Fruit fly (Drosophila melanogaster) whole organism, embryonic: ENCODE measurements around the gene Tmep.

Source experiments
- Adf1 ChIP-seq: fragments of 200-800 bp; sonication (Bioruptor generic); IDR thresholded peaks from 2 replicates; pipeline ENCODE4 v1.3.6; 2022; ENCODE audit warnings: missing biosample characterization, missing genetic modification characterization
- C15 ChIP-seq: fragments of 200-800 bp; sonication (Bioruptor generic); IDR thresholded peaks from 3 replicates; pipeline ENCODE4 v1.3.6; 2022; ENCODE audit warnings: missing biosample characterization, missing genetic modification characterization
- CG10267 ChIP-seq: fragments of 200-800 bp; sonication (Bioruptor generic); optimal IDR thresholded peaks from 2 replicates; lab custom pipeline; 2018; ENCODE audit warnings: missing biosample characterization, mild to moderate bottlenecking, missing genetic modification characterization, moderate library complexity
- CG12769 ChIP-seq: fragments of 200-800 bp; sonication (Bioruptor generic); optimal IDR thresholded peaks from 2 replicates; lab custom pipeline; 2019; ENCODE audit warnings: missing biosample characterization, mild to moderate bottlenecking, missing genetic modification characterization, moderate library complexity
- CG15514 ChIP-seq: fragments of 200-800 bp; sonication (Bioruptor generic); optimal IDR thresholded peaks from 3 replicates; lab custom pipeline; 2017; ENCODE audit warnings: missing biosample characterization, missing genetic modification characterization, mild to moderate bottlenecking, moderate library complexity, missing genetic modification reagents
- CG17328 ChIP-seq: fragments of 200-800 bp; sonication (Bioruptor generic); IDR thresholded peaks from 2 replicates; pipeline ENCODE4 v1.3.6; 2022; ENCODE audit warnings: missing biosample characterization, missing genetic modification characterization
- CG17385 ChIP-seq: fragments of 200-800 bp; sonication (Bioruptor generic); optimal IDR thresholded peaks from 3 replicates; lab custom pipeline; 2018; ENCODE audit warnings: missing biosample characterization, mild to moderate bottlenecking, missing genetic modification characterization
- CG17568 ChIP-seq: fragments of 200-800 bp; sonication (Bioruptor generic); optimal IDR thresholded peaks from 2 replicates; lab custom pipeline; 2018; ENCODE audit warnings: missing biosample characterization, mild to moderate bottlenecking, missing genetic modification characterization, moderate library complexity
- CG31388 ChIP-seq: fragments of 200-800 bp; sonication (Bioruptor generic); optimal IDR thresholded peaks from 2 replicates; lab custom pipeline; 2016; ENCODE audit warnings: missing biosample characterization, missing genetic modification characterization
- CG32767 ChIP-seq: fragments of 200-800 bp; sonication (Bioruptor generic); IDR thresholded peaks from 2 replicates; pipeline ENCODE4 v1.3.6; 2022; ENCODE audit warnings: missing biosample characterization, missing genetic modification characterization
- CG6272 ChIP-seq: fragments of 200-800 bp; sonication (Bioruptor generic); IDR thresholded peaks from 2 replicates; pipeline ENCODE4 v1.3.6; 2022; ENCODE audit warnings: missing biosample characterization, missing genetic modification characterization
- CG7745 ChIP-seq: fragments of 200-800 bp; sonication (Bioruptor generic); optimal IDR thresholded peaks from 2 replicates; lab custom pipeline; 2018; ENCODE audit warnings: missing biosample characterization, mild to moderate bottlenecking, missing genetic modification characterization, moderate library complexity
- CG9797 ChIP-seq: fragments of 200-800 bp; sonication (Bioruptor generic); optimal IDR thresholded peaks from 3 replicates; lab custom pipeline; 2018; ENCODE audit warnings: missing biosample characterization, mild to moderate bottlenecking, missing genetic modification characterization
- CG9876 ChIP-seq: fragments of 200-800 bp; sonication (Bioruptor generic); optimal IDR thresholded peaks from 2 replicates; lab custom pipeline; 2016; ENCODE audit warnings: missing biosample characterization, missing genetic modification characterization
- Deaf1 ChIP-seq: fragments of 200-800 bp; optimal IDR thresholded peaks from 3 replicates; lab custom pipeline; 2019; ENCODE audit warnings: missing biosample characterization, mild to moderate bottlenecking, missing genetic modification characterization, moderate library complexity
- Elba2 ChIP-seq: fragments of 200-800 bp; sonication (Bioruptor generic); optimal IDR thresholded peaks from 3 replicates; lab custom pipeline; 2016; ENCODE audit warnings: missing biosample characterization, missing genetic modification characterization
- Ets65A ChIP-seq: fragments of 200-800 bp; sonication (Bioruptor generic); peaks from one replicate; lab custom pipeline; 2016; ENCODE audit warnings: missing biosample characterization, missing genetic modification characterization
- Fer1 ChIP-seq: fragments of 200-800 bp; sonication (Bioruptor generic); optimal IDR thresholded peaks from 2 replicates; lab custom pipeline; 2017; ENCODE audit warnings: missing biosample characterization, mild to moderate bottlenecking, missing genetic modification characterization
- H2.0 ChIP-seq: fragments of 200-800 bp; sonication (Bioruptor generic); IDR thresholded peaks from 2 replicates; pipeline ENCODE4 v1.3.6; 2022; ENCODE audit warnings: missing biosample characterization, missing genetic modification characterization
- Lpt ChIP-seq: fragments of >200 bp; optimal IDR thresholded peaks from 2 replicates; lab custom pipeline; 2018; ENCODE audit warnings: missing biosample characterization, missing genetic modification characterization
- MBD-R2 ChIP-seq: fragments of 200-800 bp; sonication (Bioruptor generic); IDR thresholded peaks from 2 replicates; pipeline ENCODE4 v1.3.6; 2022; ENCODE audit warnings: missing biosample characterization, missing genetic modification characterization
- Oaz ChIP-seq: fragments of 200-800 bp; sonication (Bioruptor generic); IDR thresholded peaks from 2 replicates; pipeline ENCODE4 v1.3.6; 2022; ENCODE audit warnings: missing biosample characterization, missing genetic modification characterization
- Pdp1 ChIP-seq, 2 experiments: fragments of 200-800 bp; sonication (Bioruptor generic); optimal IDR thresholded peaks; 3 replicates each; lab custom pipeline; 2016; ENCODE audit warnings: missing biosample characterization in 2 of 2, missing genetic modification characterization in 2 of 2, mild to moderate bottlenecking in 1 of 2, moderate library complexity in 1 of 2
- Ptx1 ChIP-seq: fragments of 200-800 bp; sonication (Bioruptor generic); IDR thresholded peaks from 2 replicates; pipeline ENCODE4 v1.3.6; 2022; ENCODE audit warnings: missing biosample characterization, missing genetic modification characterization
- Ssrp ChIP-seq: fragments of 200-800 bp; sonication (Bioruptor generic); optimal IDR thresholded peaks from 2 replicates; lab custom pipeline; 2018; ENCODE audit warnings: missing biosample characterization, mild to moderate bottlenecking, missing genetic modification characterization, moderate library complexity
- Vsx1 ChIP-seq: fragments of 200-800 bp; sonication (Bioruptor generic); optimal IDR thresholded peaks from 2 replicates; lab custom pipeline; 2017; ENCODE audit warnings: missing biosample characterization, mild to moderate bottlenecking, missing genetic modification characterization, missing genetic modification reagents
- al ChIP-seq: fragments of 200-800 bp; sonication (Bioruptor generic); IDR thresholded peaks from 2 replicates; pipeline ENCODE4 v1.3.6; 2022; ENCODE audit warnings: missing biosample characterization, missing genetic modification characterization
- ara ChIP-seq: fragments of 200-800 bp; sonication (Bioruptor generic); IDR thresholded peaks from 2 replicates; pipeline ENCODE4 v1.3.6; 2022; ENCODE audit warnings: missing biosample characterization, missing genetic modification characterization
- chinmo ChIP-seq: fragments of 200-800 bp; sonication (Bioruptor generic); IDR thresholded peaks from 4 replicates; pipeline ENCODE4 v1.3.6; 2022; ENCODE audit warnings: missing biosample characterization, missing genetic modification characterization; ENCODE audit not compliant: partially characterized antibody
- ci ChIP-seq: fragments of 200-800 bp; sonication (Bioruptor generic); IDR thresholded peaks from 3 replicates; pipeline ENCODE4 v1.3.6; 2022; ENCODE audit warnings: missing biosample characterization, missing genetic modification characterization
- crol ChIP-seq: fragments of 200-800 bp; sonication (Bioruptor generic); IDR thresholded peaks from 2 replicates; pipeline ENCODE4 v1.3.6; 2022; ENCODE audit warnings: missing biosample characterization, missing genetic modification characterization
- crp ChIP-seq, 2 experiments: fragments of 200-800 bp; sonication (Bioruptor generic); optimal IDR thresholded peaks; 2 replicates in 1 of 2; 3 replicates in 1 of 2; lab custom pipeline; 2017; ENCODE audit warnings: missing biosample characterization in 2 of 2, missing genetic modification characterization in 2 of 2, mild to moderate bottlenecking in 1 of 2, moderate library complexity in 1 of 2
- dm ChIP-seq: fragments of 200-800 bp; sonication (Bioruptor generic); optimal IDR thresholded peaks from 3 replicates; lab custom pipeline; 2016; ENCODE audit warnings: missing biosample characterization, missing genetic modification characterization
- dysf ChIP-seq: fragments of 200-800 bp; sonication (Bioruptor generic); IDR thresholded peaks from 3 replicates; pipeline ENCODE4 v1.3.6; 2022; ENCODE audit warnings: missing biosample characterization, missing genetic modification characterization
- exex ChIP-seq: fragments of 200-800 bp; sonication (Bioruptor generic); optimal IDR thresholded peaks from 4 replicates; lab custom pipeline; 2018; ENCODE audit warnings: missing biosample characterization, mild to moderate bottlenecking, missing genetic modification characterization, moderate library complexity
- hth ChIP-seq: fragments of >200 bp; optimal IDR thresholded peaks from 2 replicates; lab custom pipeline; 2017; ENCODE audit warnings: inconsistent platforms
- kah ChIP-seq: fragments of 200-800 bp; sonication (Bioruptor generic); optimal IDR thresholded peaks from 2 replicates; lab custom pipeline; 2018; ENCODE audit warnings: missing biosample characterization, mild to moderate bottlenecking, missing genetic modification characterization
- kay ChIP-seq: fragments of 200-800 bp; sonication (Bioruptor generic); optimal IDR thresholded peaks from 2 replicates; lab custom pipeline; 2016; ENCODE audit warnings: missing biosample characterization, missing genetic modification characterization
- kni ChIP-seq: fragments of 200-800 bp; sonication (Bioruptor generic); optimal IDR thresholded peaks from 3 replicates; lab custom pipeline; 2017; ENCODE audit warnings: mild to moderate bottlenecking, missing biosample characterization, missing genetic modification reagents, missing genetic modification characterization
- knrl ChIP-seq: fragments of 200-800 bp; sonication (Bioruptor generic); IDR thresholded peaks from 3 replicates; pipeline ENCODE4 v1.3.6; 2022; ENCODE audit warnings: missing biosample characterization, missing genetic modification characterization; ENCODE audit not compliant: partially characterized antibody
- onecut ChIP-seq: fragments of 200-800 bp; sonication (Bioruptor generic); IDR thresholded peaks from 2 replicates; pipeline ENCODE4 v1.3.6; 2022; ENCODE audit warnings: missing biosample characterization, missing genetic modification characterization
- psq ChIP-seq: fragments of 200-800 bp; sonication (Bioruptor generic); optimal IDR thresholded peaks from 2 replicates; lab custom pipeline; 2017; ENCODE audit warnings: missing biosample characterization, missing genetic modification characterization
- ro ChIP-seq: fragments of 200-800 bp; sonication (Bioruptor generic); IDR thresholded peaks from 2 replicates; pipeline ENCODE4 v1.3.6; 2022; ENCODE audit warnings: missing biosample characterization, missing genetic modification characterization
- scrt ChIP-seq: fragments of 200-800 bp; sonication (Bioruptor generic); optimal IDR thresholded peaks from 2 replicates; lab custom pipeline; 2018; ENCODE audit warnings: missing biosample characterization, mild to moderate bottlenecking, missing genetic modification characterization, moderate library complexity
- sd ChIP-seq: fragments of 200-800 bp; sonication (Bioruptor generic); optimal IDR thresholded peaks from 3 replicates; lab custom pipeline; 2018; ENCODE audit warnings: missing biosample characterization, mild to moderate bottlenecking, missing genetic modification characterization, moderate library complexity
- sima ChIP-seq: fragments of 200-800 bp; sonication (Bioruptor generic); optimal IDR thresholded peaks from 2 replicates; lab custom pipeline; 2016; ENCODE audit warnings: missing biosample characterization, missing genetic modification characterization
- so ChIP-seq: fragments of 200-800 bp; sonication (Bioruptor generic); IDR thresholded peaks from 3 replicates; pipeline ENCODE4 v1.3.6; 2022; ENCODE audit warnings: missing biosample characterization, missing genetic modification characterization
- unc-4 ChIP-seq: fragments of 200-800 bp; sonication (Bioruptor generic); IDR thresholded peaks from 2 replicates; pipeline ENCODE4 v1.3.6; 2022; ENCODE audit warnings: missing biosample characterization, missing genetic modification characterization; ENCODE audit not compliant: partially characterized antibody
- z ChIP-seq: fragments of 200-800 bp; sonication (Bioruptor generic); IDR thresholded peaks from 3 replicates; pipeline ENCODE4 v1.3.6; 2022; ENCODE audit warnings: missing biosample characterization, missing genetic modification characterization

Tmep gene

DNA sequence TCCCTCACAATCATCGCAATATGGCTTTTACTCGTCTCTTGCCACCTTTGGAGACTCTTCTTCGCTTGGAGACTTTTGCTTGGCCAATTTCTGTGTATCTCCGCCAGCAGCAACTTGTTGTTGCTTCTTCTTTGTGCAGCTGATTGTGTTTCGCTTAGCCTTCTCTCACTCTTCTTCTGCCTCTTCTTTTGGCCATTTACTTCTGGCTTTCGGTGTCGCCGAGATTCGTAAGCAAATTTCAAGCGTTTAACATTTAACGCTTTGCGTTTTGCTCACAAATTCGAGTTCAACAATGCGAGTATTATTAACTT, 940 bp downstream of the Tmep start:
- peak; percentile 63 for TF ChIP-seq psq (GFP tag; lab: Kevin White, UChicago)
- no peak for TF ChIP-seq ci (GFP tag; lab: Robert Waterston, UW)
- TF ChIP-seq CG7745 (tag; lab: Kevin White, UChicago): no peak
- no peak for TF ChIP-seq Fer1 (GFP tag; lab: Kevin White, UChicago)
- no peak for TF ChIP-seq al
- no peak for TF ChIP-seq Adf1 (GFP tag; lab: Robert Waterston, UW)
- TF ChIP-seq crol (GFP tag; lab: Robert Waterston, UW): peak; percentile 30; the same call in 1 of the 2 replicates
- TF ChIP-seq Elba2: peak; percentile 7
- no peak for TF ChIP-seq unc-4
- TF ChIP-seq CG15514 (GFP tag; lab: Kevin White, UChicago): no peak
- TF ChIP-seq CG32767 (GFP tag; lab: Robert Waterston, UW): no peak
- no peak for TF ChIP-seq kay (GFP tag; lab: Kevin White, UChicago)
- peak; percentile 22 for TF ChIP-seq exex (tag; lab: Kevin White, UChicago)
- no peak for TF ChIP-seq kni (GFP tag; lab: Kevin White, UChicago)
- no peak for TF ChIP-seq H2.0
- no peak for TF ChIP-seq sima (GFP tag; lab: Kevin White, UChicago)
- TF ChIP-seq scrt: peak; percentile 81
- peak; percentile 18; the same call in 1 of the 2 replicates for TF ChIP-seq MBD-R2 (GFP tag; lab: Robert Waterston, UW)
- TF ChIP-seq ara (GFP tag; lab: Robert Waterston, UW): no peak
- TF ChIP-seq ro: no peak
- no peak for TF ChIP-seq dm (GFP tag; lab: Kevin White, UChicago)
- no peak for TF ChIP-seq CG17568 (GFP tag; lab: Kevin White, UChicago)
- TF ChIP-seq hth: no peak
- TF ChIP-seq CG31388 (GFP tag; lab: Kevin White, UChicago): no peak
- no peak for TF ChIP-seq Lpt (GFP tag; lab: Kevin White, UChicago)
- TF ChIP-seq Ptx1: no peak
- no peak for TF ChIP-seq Oaz (GFP tag; lab: Robert Waterston, UW)
- TF ChIP-seq C15 (GFP tag; lab: Robert Waterston, UW): no peak
- no peak for TF ChIP-seq knrl (GFP tag; lab: Robert Waterston, UW)
- TF ChIP-seq kah (GFP tag; lab: Kevin White, UChicago): peak; percentile 54
- no peak for TF ChIP-seq CG9797 (GFP tag; lab: Kevin White, UChicago)
- peak; percentile 81 for TF ChIP-seq CG17385 (GFP tag; lab: Kevin White, UChicago)
- no peak for TF ChIP-seq Ssrp (tag; lab: Kevin White, UChicago)
- TF ChIP-seq CG9876 (GFP tag; lab: Kevin White, UChicago): no peak
- no peak for TF ChIP-seq dysf
- no peak for TF ChIP-seq Deaf1
- no peak for TF ChIP-seq CG6272 (GFP tag; lab: Robert Waterston, UW)
- TF ChIP-seq chinmo (GFP tag; lab: Robert Waterston, UW): 0 out of 4 replicates have a peak, but pooled peaks have one; percentile 16
- TF ChIP-seq CG10267 (tag; lab: Kevin White, UChicago): no peak
- TF ChIP-seq crp (GFP tag; optimal IDR thresholded peaks at IDR 0.05; lab: Kevin White, UChicago): peak in 1 of 2 experiments; percentile 15

- TF ChIP-seq Vsx1: no peak
- TF ChIP-seq z (GFP tag; lab: Robert Waterston, UW): 0 out of 3 replicates have a peak, but pooled peaks have one; percentile 55
- 0 out of 4 replicates have a peak, but pooled peaks have one; percentile 43 for TF ChIP-seq chinmo (GFP tag; lab: Robert Waterston, UW)
- TF ChIP-seq onecut (GFP tag; lab: Robert Waterston, UW): peak; percentile 36
- TF ChIP-seq Pdp1 (GFP tag; optimal IDR thresholded peaks at IDR 0.05; lab: Kevin White, UChicago): peak in 1 of 2 experiments; percentile 13
- no peak for TF ChIP-seq CG17328 (GFP tag; lab: Robert Waterston, UW)
- TF ChIP-seq CG17385 (GFP tag; lab: Kevin White, UChicago): peak; percentile 6
- peak; percentile 68; the same call in 2 of the 3 replicates for TF ChIP-seq so (GFP tag; lab: Robert Waterston, UW)
- TF ChIP-seq crol (GFP tag; lab: Robert Waterston, UW): peak; percentile 69
- TF ChIP-seq sd: peak; percentile 42
- TF ChIP-seq Ets65A (GFP tag; lab: Kevin White, UChicago): no peak
- peak; percentile 59 for TF ChIP-seq CG12769 (tag; lab: Kevin White, UChicago)
- no peak for TF ChIP-seq Adf1 (GFP tag; lab: Robert Waterston, UW)
Measured at dm6 chr3L:1571077-1571476, 2.1 kb downstream of the Tmep start.
